Worm (Caenorhabditis elegans): ENCODE measurements around the gene F21D9.3.

ce11 chrV:19253520-19253919 lies 4.0 kb downstream of the F21D9.3 start, which contains the start of gene F21D9.4:
- TF ChIP-seq pqm-1 (tag; optimal IDR thresholded peaks at IDR 0.05): no peak
- no peak for TF ChIP-seq fkh-10 (GFP tag; optimal IDR thresholded peaks at IDR 0.05)
- TF ChIP-seq elt-2 (tag; optimal IDR thresholded peaks at IDR 0.05): no peak
- TF ChIP-seq Y116A8C.19 (tag; optimal IDR thresholded peaks at IDR 0.05; ENCODE audit: borderline replicate concordance): no peak
- no peak for TF ChIP-seq egl-27 (tag; optimal IDR thresholded peaks at IDR 0.05)
- no peak for TF ChIP-seq lin-35 (GFP tag; optimal IDR thresholded peaks at IDR 0.05)
- no peak for TF ChIP-seq unc-98 (GFP tag; IDR thresholded peaks at IDR 0.05)
- TF ChIP-seq ceh-82 (tag; optimal IDR thresholded peaks at IDR 0.05): no peak
- TF ChIP-seq snpc-4 (tag; optimal IDR thresholded peaks at IDR 0.05): no peak
- no peak for TF ChIP-seq aly-2 (tag; optimal IDR thresholded peaks at IDR 0.05)
- no peak for TF ChIP-seq nhr-12 (tag; optimal IDR thresholded peaks at IDR 0.05)

Data from whole organism, L1 larva.